Worm (Caenorhabditis elegans) whole organism, L1 larva: Measurements from ENCODE around the gene ttbk-3.

ENCODE experiments used
- C04F5.9 ChIP-seq: sonication (generic microtip); optimal IDR thresholded peaks from 2 replicates; lab custom pipeline; 2016; ENCODE audit warnings: missing genetic modification characterization, missing compliant biosample characterization
- C16A3.4 ChIP-seq: fragments of 150-350 bp; optimal IDR thresholded peaks from 2 replicates; lab custom pipeline; 2014; ENCODE audit warnings: missing biosample characterization, missing genetic modification characterization
- C34B4.2 ChIP-seq: sonication (generic microtip); optimal IDR thresholded peaks from 2 replicates; lab custom pipeline; 2017; ENCODE audit warnings: mild to moderate bottlenecking, missing genetic modification characterization, missing compliant biosample characterization
- F16B12.6 ChIP-seq: fragments of 150-350 bp; optimal IDR thresholded peaks from 2 replicates; lab custom pipeline; 2014; ENCODE audit warnings: missing biosample characterization, missing genetic modification characterization
- aha-1 ChIP-seq: fragments of 150-350 bp; optimal IDR thresholded peaks from 2 replicates; lab custom pipeline; 2014; ENCODE audit warnings: missing biosample characterization, missing genetic modification characterization
- alr-1 ChIP-seq: fragments of 200-800 bp; sonication (Bioruptor generic); optimal IDR thresholded peaks from 2 replicates; lab custom pipeline; 2018; ENCODE audit warnings: borderline replicate concordance, mild to moderate bottlenecking, missing genetic modification characterization, missing compliant biosample characterization
- aly-2 ChIP-seq: fragments of 150-350 bp; optimal IDR thresholded peaks from 2 replicates; lab custom pipeline; 2014; ENCODE audit warnings: missing biosample characterization, missing genetic modification characterization
- blmp-1 ChIP-seq: fragments of 150-350 bp; optimal IDR thresholded peaks from 2 replicates; lab custom pipeline; 2014; ENCODE audit warnings: missing biosample characterization, missing genetic modification characterization
- ceh-88 ChIP-seq: fragments of 200-800 bp; sonication (Bioruptor generic); IDR thresholded peaks from 2 replicates; pipeline ENCODE4 v1.3.6; 2022; ENCODE audit warnings: missing genetic modification characterization, missing compliant biosample characterization
- ceh-90 ChIP-seq: sonication (generic microtip); optimal IDR thresholded peaks from 2 replicates; lab custom pipeline; 2016; ENCODE audit warnings: missing genetic modification characterization, missing compliant biosample characterization
- ces-1 ChIP-seq: fragments of 150-350 bp; optimal IDR thresholded peaks from 2 replicates; lab custom pipeline; 2014; ENCODE audit warnings: missing biosample characterization, missing genetic modification reagents, missing genetic modification characterization
- dpl-1 ChIP-seq, 3 experiments: fragments of 150-350 bp in 2 of 3; sonication (generic microtip) in 1 of 3; optimal IDR thresholded peaks; 2 replicates each; lab custom pipeline; 2014 to 2017; ENCODE audit warnings: missing biosample characterization in 3 of 3, missing genetic modification characterization in 3 of 3, missing genetic modification reagents in 3 of 3
- dsc-1 ChIP-seq: sonication (generic microtip); optimal IDR thresholded peaks from 2 replicates; lab custom pipeline; 2016; ENCODE audit warnings: mild to moderate bottlenecking, missing genetic modification characterization, missing compliant biosample characterization
- efl-1 ChIP-seq, 4 experiments: fragments of 150-350 bp; optimal IDR thresholded peaks in 3 of 4; peaks in 1 of 4; 1 replicate in 1 of 4; 2 replicates in 3 of 4; lab custom pipeline; 2014; ENCODE audit warnings: missing biosample characterization in 2 of 4, missing genetic modification characterization in 2 of 4, missing genetic modification reagents in 2 of 4
- efl-3 ChIP-seq: fragments of 200-800 bp; sonication (Bioruptor generic); optimal IDR thresholded peaks from 2 replicates; lab custom pipeline; 2018; ENCODE audit warnings: mild to moderate bottlenecking, missing genetic modification characterization, missing compliant biosample characterization
- egl-13 ChIP-seq: sonication (generic microtip); optimal IDR thresholded peaks from 2 replicates; lab custom pipeline; 2016; ENCODE audit warnings: missing genotype, missing genetic modification reagents, missing genetic modification characterization, missing compliant biosample characterization
- elt-2 ChIP-seq: sonication (generic microtip); optimal IDR thresholded peaks from 2 replicates; lab custom pipeline; 2016; ENCODE audit warnings: missing genetic modification characterization, mild to moderate bottlenecking, inconsistent platforms, missing compliant biosample characterization, missing genetic modification reagents
- fkh-8 ChIP-seq: sonication (generic microtip); optimal IDR thresholded peaks from 2 replicates; lab custom pipeline; 2016; ENCODE audit warnings: mild to moderate bottlenecking, missing genetic modification characterization, missing compliant biosample characterization
- fos-1 ChIP-seq: fragments of 150-350 bp; optimal IDR thresholded peaks from 2 replicates; lab custom pipeline; 2014; ENCODE audit warnings: missing biosample characterization, missing genetic modification characterization
- hlh-17 ChIP-seq: fragments of 200-800 bp; sonication (Bioruptor generic); optimal IDR thresholded peaks from 2 replicates; lab custom pipeline; 2018; ENCODE audit warnings: missing genetic modification characterization, mild to moderate bottlenecking, missing compliant biosample characterization, moderate library complexity, borderline replicate concordance
- hlh-4 ChIP-seq: sonication (generic microtip); optimal IDR thresholded peaks from 2 replicates; lab custom pipeline; 2016; ENCODE audit warnings: mild to moderate bottlenecking, missing genetic modification characterization, missing compliant biosample characterization
- hpl-2 ChIP-seq: fragments of 150-350 bp; optimal IDR thresholded peaks from 2 replicates; lab custom pipeline; 2014; ENCODE audit warnings: missing biosample characterization, missing genetic modification reagents, missing genetic modification characterization
- irx-1 ChIP-seq: sonication (generic microtip); optimal IDR thresholded peaks from 2 replicates; lab custom pipeline; 2016; ENCODE audit warnings: missing genetic modification characterization, missing compliant biosample characterization
- lin-15B ChIP-seq: fragments of 150-350 bp; sonication (generic microtip); optimal IDR thresholded peaks from 3 replicates; lab custom pipeline; 2014; ENCODE audit warnings: missing biosample characterization, missing genetic modification characterization
- lin-35 ChIP-seq, 2 experiments: fragments of 150-350 bp; optimal IDR thresholded peaks; 2 replicates each; lab custom pipeline; 2014; ENCODE audit warnings: missing biosample characterization in 2 of 2, missing genetic modification characterization in 2 of 2, missing genetic modification reagents in 2 of 2
- mab-9 ChIP-seq: fragments of 200-800 bp; sonication (Bioruptor generic); IDR thresholded peaks from 2 replicates; pipeline ENCODE4 v1.3.6; 2022; ENCODE audit warnings: missing genetic modification reagents, missing genetic modification characterization, missing compliant biosample characterization
- mep-1 ChIP-seq: fragments of 150-350 bp; optimal IDR thresholded peaks from 2 replicates; lab custom pipeline; 2014; ENCODE audit warnings: missing biosample characterization, missing genetic modification characterization
- nhr-12 ChIP-seq: sonication (generic microtip); optimal IDR thresholded peaks from 2 replicates; lab custom pipeline; 2017; ENCODE audit warnings: missing biosample characterization, missing genetic modification characterization
- nhr-71 ChIP-seq: sonication (generic microtip); optimal IDR thresholded peaks from 2 replicates; lab custom pipeline; 2016; ENCODE audit warnings: mild to moderate bottlenecking, missing genetic modification characterization, moderate library complexity, missing compliant biosample characterization
- nhr-76 ChIP-seq: sonication (generic microtip); optimal IDR thresholded peaks from 2 replicates; lab custom pipeline; 2017; ENCODE audit warnings: missing biosample characterization, missing genetic modification characterization
- rnt-1 ChIP-seq: sonication (generic microtip); optimal IDR thresholded peaks from 2 replicates; lab custom pipeline; 2016; ENCODE audit warnings: mild to moderate bottlenecking, missing genetic modification characterization, moderate library complexity, missing compliant biosample characterization
- sptf-1 ChIP-seq: fragments of 150-350 bp; optimal IDR thresholded peaks from 2 replicates; lab custom pipeline; 2014; ENCODE audit warnings: missing biosample characterization, missing genetic modification characterization
- sup-37 ChIP-seq: fragments of 200-800 bp; sonication (Bioruptor generic); optimal IDR thresholded peaks from 2 replicates; lab custom pipeline; 2018; ENCODE audit warnings: mild to moderate bottlenecking, missing genetic modification characterization, missing compliant biosample characterization
- swsn-7 ChIP-seq: sonication (generic microtip); optimal IDR thresholded peaks from 2 replicates; lab custom pipeline; 2016; ENCODE audit warnings: missing genetic modification characterization, missing compliant biosample characterization
- tlp-1 ChIP-seq: fragments of 150-350 bp; optimal IDR thresholded peaks from 2 replicates; lab custom pipeline; 2014; ENCODE audit warnings: missing biosample characterization, missing genetic modification characterization
- unc-62 ChIP-seq: fragments of 150-350 bp; optimal IDR thresholded peaks from 2 replicates; lab custom pipeline; 2014; ENCODE audit warnings: missing biosample characterization, missing genetic modification reagents, missing genetic modification characterization
- vab-15 ChIP-seq: sonication (generic microtip); optimal IDR thresholded peaks from 2 replicates; lab custom pipeline; 2017; ENCODE audit warnings: missing genotype, mild to moderate bottlenecking, missing genetic modification characterization, missing compliant biosample characterization
- xbp-1 ChIP-seq: sonication (generic microtip); optimal IDR thresholded peaks from 2 replicates; lab custom pipeline; 2016; ENCODE audit warnings: missing genetic modification characterization, missing compliant biosample characterization
- zip-4 ChIP-seq: fragments of 200-800 bp; sonication (Bioruptor generic); optimal IDR thresholded peaks from 2 replicates; lab custom pipeline; 2018; ENCODE audit warnings: mild to moderate bottlenecking, missing genetic modification characterization, moderate library complexity, missing compliant biosample characterization

Gene ttbk-3

ce11 chrIV:9899227-9899626 lies 9.5 kb upstream of the ttbk-3 start (continued):
- TF ChIP-seq egl-13 = no peak
- TF ChIP-seq lin-35 (GFP tag; optimal IDR thresholded peaks at IDR 0.05; lab: Kevin White, UChicago) = peak; percentile 10 to 66
- no peak for TF ChIP-seq tlp-1
- TF ChIP-seq alr-1 (tag; lab: Kevin White, UChicago) = no peak
- no peak for TF ChIP-seq C16A3.4 (tag; lab: Kevin White, UChicago)
- TF ChIP-seq zip-4 = no peak
- no peak for TF ChIP-seq efl-3
- TF ChIP-seq elt-2 (tag; lab: Kevin White, UChicago) = no peak
- peak; percentile 19 for TF ChIP-seq mep-1 (tag; lab: Kevin White, UChicago)
- no peak for TF ChIP-seq rnt-1
- TF ChIP-seq nhr-76 = no peak
- no peak for TF ChIP-seq vab-15 (tag; lab: Kevin White, UChicago)
- TF ChIP-seq nhr-71 (tag; lab: Kevin White, UChicago) = no peak
- TF ChIP-seq hlh-17 = no peak
- no peak for TF ChIP-seq aly-2 (tag; lab: Kevin White, UChicago)
- no peak for TF ChIP-seq F16B12.6 (tag; lab: Kevin White, UChicago)
- no peak for TF ChIP-seq sup-37 (GFP tag; lab: Kevin White, UChicago)
- TF ChIP-seq dpl-1 (GFP tag; optimal IDR thresholded peaks at IDR 0.05; lab: Kevin White, UChicago) = peak; percentile 13 to 42 (median 31)
- no peak for TF ChIP-seq ceh-90 (tag; lab: Kevin White, UChicago)
- no peak for TF ChIP-seq irx-1 (tag; lab: Kevin White, UChicago)
- TF ChIP-seq C04F5.9 (tag; lab: Kevin White, UChicago) = no peak
- TF ChIP-seq C34B4.2 (tag; lab: Kevin White, UChicago) = no peak
- TF ChIP-seq nhr-12 (tag; lab: Kevin White, UChicago) = no peak
- TF ChIP-seq blmp-1 (tag; lab: Kevin White, UChicago) = no peak
- TF ChIP-seq swsn-7 (tag; lab: Kevin White, UChicago) = no peak
- TF ChIP-seq lin-15B = no peak
- no peak for TF ChIP-seq hlh-4 (tag; lab: Kevin White, UChicago)
- no peak for TF ChIP-seq ces-1 (GFP tag; lab: Kevin White, UChicago)

ce11 chrIV:9898712-9899111 lies 9.0 kb upstream of the ttbk-3 start, which contains the start of gene tbc-3:
Gene tbc-3 (plus strand): TSS chrIV:9899012.
- TF ChIP-seq efl-1 (optimal IDR thresholded peaks at IDR 0.05; lab: Kevin White, UChicago) (no peak), efl-1 (GFP tag; optimal IDR thresholded peaks at IDR 0.05 in 1 of 2; lab: Kevin White, UChicago) (peak in 1 of 2 experiments; percentile 21), xbp-1 (tag; lab: Kevin White, UChicago) (no peak), sptf-1 (tag; lab: Kevin White, UChicago) (no peak)
- TF ChIP-seq, all 84 proteins: peak for 1

- no peak for TF ChIP-seq hlh-4 (tag; lab: Kevin White, UChicago)
- TF ChIP-seq fkh-8 (tag; lab: Kevin White, UChicago) = no peak
- TF ChIP-seq hpl-2 (GFP tag; lab: Kevin White, UChicago) = no peak
- TF ChIP-seq tlp-1 = no peak
- no peak for TF ChIP-seq irx-1 (tag; lab: Kevin White, UChicago)
- TF ChIP-seq unc-62 (GFP tag; lab: Kevin White, UChicago) = no peak
- TF ChIP-seq ceh-88 (GFP tag; lab: Robert Waterston, UW) = no peak
- no peak for TF ChIP-seq dsc-1 (tag; lab: Kevin White, UChicago)
- TF ChIP-seq egl-13 = no peak
- no peak for TF ChIP-seq mab-9
- TF ChIP-seq F16B12.6 (tag; lab: Kevin White, UChicago) = no peak
- TF ChIP-seq fos-1 (tag; lab: Kevin White, UChicago) = no peak
- TF ChIP-seq sptf-1 (tag; lab: Kevin White, UChicago) = no peak
- no peak for TF ChIP-seq aha-1 (tag; lab: Kevin White, UChicago)
- TF ChIP-seq alr-1 (tag; lab: Kevin White, UChicago) = no peak
- TF ChIP-seq zip-4 = no peak
- TF ChIP-seq efl-1 (optimal IDR thresholded peaks at IDR 0.05; lab: Kevin White, UChicago) = no peak
- no peak for TF ChIP-seq efl-1 (GFP tag; optimal IDR thresholded peaks at IDR 0.05 in 1 of 2; lab: Kevin White, UChicago)
Observed at ce11 chrIV:9895088-9895487, 5.3 kb upstream of the ttbk-3 start, which contains the start of gene ssp-32. Gene ssp-32 (plus strand): TSS chrIV:9895388.
